Fruit fly (Drosophila melanogaster) whole organism, embryonic: ENCODE measurements around the gene sni.
A peak's percentile ranks its signal among the peaks of the same experiment; 100 is the strongest.

Source experiments
- Asciz ChIP-seq: fragments of 200-800 bp; sonication (Bioruptor generic); optimal IDR thresholded peaks from 2 replicates; lab custom pipeline; 2017; ENCODE audit warnings: missing biosample characterization, mild to moderate bottlenecking, missing genetic modification characterization, missing genetic modification reagents
- B-H2 ChIP-seq: fragments of 200-800 bp; sonication (Bioruptor generic); optimal IDR thresholded peaks from 2 replicates; lab custom pipeline; 2018; ENCODE audit warnings: missing biosample characterization, mild to moderate bottlenecking, missing genetic modification characterization
- BEAF-32 ChIP-seq: fragments of 200-800 bp; sonication (Bioruptor generic); optimal IDR thresholded peaks from 3 replicates; lab custom pipeline; 2017; ENCODE audit warnings: missing biosample characterization, missing genetic modification characterization, mild to moderate bottlenecking, moderate library complexity, missing genetic modification reagents
- CG10274 ChIP-seq: fragments of 200-800 bp; sonication (Bioruptor generic); optimal IDR thresholded peaks from 3 replicates; lab custom pipeline; 2017; ENCODE audit warnings: missing biosample characterization, mild to moderate bottlenecking, missing genetic modification characterization
- CG10565 ChIP-seq: fragments of 200-800 bp; sonication (Bioruptor generic); optimal IDR thresholded peaks from 3 replicates; lab custom pipeline; 2016; ENCODE audit warnings: missing biosample characterization, mild to moderate bottlenecking, missing genetic modification characterization
- CG12236 ChIP-seq: fragments of 200-800 bp; sonication (Bioruptor generic); optimal IDR thresholded peaks from 2 replicates; lab custom pipeline; 2016; ENCODE audit warnings: missing biosample characterization, missing genetic modification characterization
- CG1233 ChIP-seq: fragments of 200-800 bp; sonication (Bioruptor generic); optimal IDR thresholded peaks from 4 replicates; lab custom pipeline; 2018; ENCODE audit warnings: missing biosample characterization, mild to moderate bottlenecking, missing genetic modification characterization
- CG12942 ChIP-seq: fragments of 200-800 bp; sonication (Bioruptor generic); optimal IDR thresholded peaks from 3 replicates; lab custom pipeline; 2016; ENCODE audit warnings: missing biosample characterization, missing genetic modification characterization
- CG14050 ChIP-seq: fragments of 200-800 bp; sonication (Bioruptor generic); IDR thresholded peaks from 3 replicates; pipeline ENCODE4 v1.3.6; 2022; ENCODE audit warnings: missing biosample characterization, missing genetic modification characterization
- CG15479 ChIP-seq: fragments of 200-800 bp; sonication (Bioruptor generic); optimal IDR thresholded peaks from 3 replicates; lab custom pipeline; 2019; ENCODE audit warnings: missing biosample characterization, mild to moderate bottlenecking, missing genetic modification characterization, moderate library complexity
- CG15601 ChIP-seq: fragments of 200-800 bp; sonication (Bioruptor generic); optimal IDR thresholded peaks from 3 replicates; lab custom pipeline; 2019; ENCODE audit warnings: missing biosample characterization, mild to moderate bottlenecking, missing genetic modification characterization, moderate library complexity
- CG18011 ChIP-seq: fragments of 200-800 bp; sonication (Bioruptor generic); optimal IDR thresholded peaks from 2 replicates; lab custom pipeline; 2017; ENCODE audit warnings: missing biosample characterization, missing genetic modification characterization, mild to moderate bottlenecking, moderate library complexity, missing genotype
- CG1832 ChIP-seq: fragments of 200-800 bp; sonication (Bioruptor generic); optimal IDR thresholded peaks from 2 replicates; lab custom pipeline; 2017; ENCODE audit warnings: missing biosample characterization, mild to moderate bottlenecking, missing genetic modification characterization, inconsistent platforms
- CG3065 ChIP-seq: fragments of 200-800 bp; sonication (Bioruptor generic); optimal IDR thresholded peaks from 2 replicates; lab custom pipeline; 2016; ENCODE audit warnings: missing biosample characterization, missing genetic modification characterization
- CG31224 ChIP-seq: fragments of 200-800 bp; sonication (Bioruptor generic); IDR thresholded peaks from 2 replicates; pipeline ENCODE4 v1.3.6; 2022; ENCODE audit warnings: missing biosample characterization, missing genetic modification characterization
- CG32767 ChIP-seq: fragments of 200-800 bp; sonication (Bioruptor generic); IDR thresholded peaks from 2 replicates; pipeline ENCODE4 v1.3.6; 2022; ENCODE audit warnings: missing biosample characterization, missing genetic modification characterization
- CG33557 ChIP-seq: fragments of 200-800 bp; sonication (Bioruptor generic); optimal IDR thresholded peaks from 2 replicates; lab custom pipeline; 2019; ENCODE audit warnings: missing biosample characterization, mild to moderate bottlenecking, missing genetic modification characterization, moderate library complexity
- CG6254 ChIP-seq: fragments of 200-800 bp; sonication (Bioruptor generic); optimal IDR thresholded peaks from 3 replicates; lab custom pipeline; 2017; ENCODE audit warnings: mild to moderate bottlenecking, missing biosample characterization, missing genetic modification reagents, missing genetic modification characterization
- CG7271 ChIP-seq: fragments of 200-800 bp; sonication (Bioruptor generic); optimal IDR thresholded peaks from 2 replicates; lab custom pipeline; 2018; ENCODE audit warnings: missing biosample characterization, mild to moderate bottlenecking, missing genetic modification characterization, moderate library complexity
- CG7357 ChIP-seq: fragments of 200-800 bp; sonication (Bioruptor generic); IDR thresholded peaks from 3 replicates; pipeline ENCODE4 v1.3.6; 2022; ENCODE audit warnings: missing biosample characterization, missing genetic modification characterization
- CG7372 ChIP-seq: fragments of 200-800 bp; sonication (Bioruptor generic); IDR thresholded peaks from 2 replicates; pipeline ENCODE4 v1.3.6; 2022; ENCODE audit warnings: missing biosample characterization, missing genetic modification characterization
- CG7839 ChIP-seq: fragments of 200-800 bp; sonication (Bioruptor generic); optimal IDR thresholded peaks from 3 replicates; lab custom pipeline; 2018; ENCODE audit warnings: missing biosample characterization, mild to moderate bottlenecking, missing genetic modification characterization, moderate library complexity
- CG7987 ChIP-seq: fragments of 200-800 bp; sonication (Bioruptor generic); optimal IDR thresholded peaks from 2 replicates; lab custom pipeline; 2018; ENCODE audit warnings: missing biosample characterization, mild to moderate bottlenecking, missing genetic modification characterization, moderate library complexity
- CG8359 ChIP-seq: fragments of 200-800 bp; sonication (Bioruptor generic); optimal IDR thresholded peaks from 2 replicates; lab custom pipeline; 2017; ENCODE audit warnings: missing biosample characterization, mild to moderate bottlenecking, missing genetic modification characterization, borderline replicate concordance
- Dip3 ChIP-seq: fragments of 200-800 bp; sonication (Bioruptor generic); optimal IDR thresholded peaks from 3 replicates; lab custom pipeline; 2016; ENCODE audit warnings: missing biosample characterization, missing genetic modification characterization
- Dp ChIP-seq: fragments of 200-800 bp; sonication (Bioruptor generic); optimal IDR thresholded peaks from 2 replicates; lab custom pipeline; 2018; ENCODE audit warnings: missing biosample characterization, mild to moderate bottlenecking, missing genetic modification characterization, moderate library complexity
- Hand ChIP-seq: fragments of 200-800 bp; sonication (Bioruptor generic); optimal IDR thresholded peaks from 2 replicates; lab custom pipeline; 2017; ENCODE audit warnings: mild to moderate bottlenecking, missing biosample characterization, missing genetic modification reagents, missing genetic modification characterization
- MBD-R2 ChIP-seq: fragments of 200-800 bp; sonication (Bioruptor generic); IDR thresholded peaks from 2 replicates; pipeline ENCODE4 v1.3.6; 2022; ENCODE audit warnings: missing biosample characterization, missing genetic modification characterization
- PHDP ChIP-seq: fragments of 200-800 bp; sonication (Bioruptor generic); optimal IDR thresholded peaks from 3 replicates; lab custom pipeline; 2018; ENCODE audit warnings: missing biosample characterization, mild to moderate bottlenecking, missing genetic modification characterization, moderate library complexity
- Six4 ChIP-seq: fragments of 200-800 bp; sonication (Bioruptor generic); optimal IDR thresholded peaks from 2 replicates; lab custom pipeline; 2016; ENCODE audit warnings: missing biosample characterization, missing genetic modification characterization
- Spps ChIP-seq: fragments of 200-800 bp; sonication (Bioruptor generic); optimal IDR thresholded peaks from 2 replicates; lab custom pipeline; 2018; ENCODE audit warnings: missing biosample characterization, mild to moderate bottlenecking, missing genetic modification characterization
- Ssrp ChIP-seq: fragments of 200-800 bp; sonication (Bioruptor generic); optimal IDR thresholded peaks from 2 replicates; lab custom pipeline; 2018; ENCODE audit warnings: missing biosample characterization, mild to moderate bottlenecking, missing genetic modification characterization, moderate library complexity
- Stat92E ChIP-seq, 3 experiments: fragments of >200 bp in 2 of 3; fragments of 200-800 bp in 1 of 3; sonication (Bioruptor generic) in 1 of 3; optimal IDR thresholded peaks; 2 replicates each; lab custom pipeline; 2017 to 2019; ENCODE audit warnings: missing biosample characterization in 3 of 3, missing genetic modification characterization in 3 of 3, mild to moderate bottlenecking in 1 of 3, moderate library complexity in 1 of 3
- Xbp1 ChIP-seq: fragments of 200-800 bp; sonication (Bioruptor generic); optimal IDR thresholded peaks from 3 replicates; lab custom pipeline; 2016; ENCODE audit warnings: missing biosample characterization, mild to moderate bottlenecking, missing genetic modification characterization
- aop ChIP-seq: fragments of 200-800 bp; sonication (Bioruptor generic); IDR thresholded peaks from 2 replicates; pipeline ENCODE4 v1.3.6; 2022; ENCODE audit warnings: missing biosample characterization, missing genetic modification characterization
- bcd ChIP-seq: fragments of 200-800 bp; sonication (Bioruptor generic); optimal IDR thresholded peaks from 2 replicates; lab custom pipeline; 2017; ENCODE audit warnings: missing biosample characterization, mild to moderate bottlenecking, missing genetic modification characterization
- bowl ChIP-seq: fragments of 200-800 bp; sonication (Bioruptor generic); IDR thresholded peaks from 2 replicates; pipeline ENCODE4 v1.3.6; 2022; ENCODE audit warnings: missing biosample characterization, missing genetic modification characterization
- cad ChIP-seq: fragments of >200 bp; optimal IDR thresholded peaks from 2 replicates; lab custom pipeline; 2017; ENCODE audit warnings: missing biosample characterization, missing genetic modification characterization
- dpn ChIP-seq, 2 experiments: fragments of 200-800 bp; sonication (Bioruptor generic); optimal IDR thresholded peaks; 3 replicates each; lab custom pipeline; 2016; ENCODE audit warnings: missing biosample characterization in 2 of 2, missing genetic modification characterization in 2 of 2
- exex ChIP-seq: fragments of 200-800 bp; sonication (Bioruptor generic); optimal IDR thresholded peaks from 4 replicates; lab custom pipeline; 2018; ENCODE audit warnings: missing biosample characterization, mild to moderate bottlenecking, missing genetic modification characterization, moderate library complexity
- gce ChIP-seq: fragments of 200-800 bp; sonication (Bioruptor generic); IDR thresholded peaks from 3 replicates; pipeline ENCODE4 v1.3.6; 2022; ENCODE audit warnings: missing biosample characterization, missing genetic modification characterization
- grau ChIP-seq: fragments of 200-800 bp; optimal IDR thresholded peaks from 3 replicates; lab custom pipeline; 2019; ENCODE audit warnings: missing biosample characterization, mild to moderate bottlenecking, missing genetic modification characterization, moderate library complexity
- jumu ChIP-seq: fragments of 200-800 bp; sonication (Bioruptor generic); optimal IDR thresholded peaks from 3 replicates; lab custom pipeline; 2016; ENCODE audit warnings: missing biosample characterization, missing genetic modification characterization
- maf-S ChIP-seq: fragments of 200-800 bp; sonication (Bioruptor generic); optimal IDR thresholded peaks from 2 replicates; lab custom pipeline; 2016; ENCODE audit warnings: missing biosample characterization, missing genetic modification characterization
- pho ChIP-seq: fragments of 200-800 bp; sonication (Bioruptor generic); optimal IDR thresholded peaks from 2 replicates; lab custom pipeline; 2016; ENCODE audit warnings: missing biosample characterization, missing genetic modification characterization
- tll ChIP-seq, 2 experiments: fragments of 200-800 bp in 1 of 2; fragments of >200 bp in 1 of 2; sonication (Bioruptor generic) in 1 of 2; optimal IDR thresholded peaks; 2 replicates each; lab custom pipeline; 2017 to 2019; ENCODE audit warnings: missing biosample characterization in 2 of 2, missing genetic modification characterization in 2 of 2, mild to moderate bottlenecking in 1 of 2, moderate library complexity in 1 of 2
- toy ChIP-seq: fragments of 200-800 bp; sonication (Bioruptor generic); IDR thresholded peaks from 2 replicates; pipeline ENCODE4 v1.3.6; 2022; ENCODE audit warnings: missing biosample characterization, missing genetic modification characterization
- vvl ChIP-seq: fragments of 200-800 bp; sonication (Bioruptor generic); IDR thresholded peaks from 2 replicates; pipeline ENCODE4 v1.3.6; 2022; ENCODE audit warnings: missing biosample characterization, missing genetic modification characterization

Gene sni

DNA sequence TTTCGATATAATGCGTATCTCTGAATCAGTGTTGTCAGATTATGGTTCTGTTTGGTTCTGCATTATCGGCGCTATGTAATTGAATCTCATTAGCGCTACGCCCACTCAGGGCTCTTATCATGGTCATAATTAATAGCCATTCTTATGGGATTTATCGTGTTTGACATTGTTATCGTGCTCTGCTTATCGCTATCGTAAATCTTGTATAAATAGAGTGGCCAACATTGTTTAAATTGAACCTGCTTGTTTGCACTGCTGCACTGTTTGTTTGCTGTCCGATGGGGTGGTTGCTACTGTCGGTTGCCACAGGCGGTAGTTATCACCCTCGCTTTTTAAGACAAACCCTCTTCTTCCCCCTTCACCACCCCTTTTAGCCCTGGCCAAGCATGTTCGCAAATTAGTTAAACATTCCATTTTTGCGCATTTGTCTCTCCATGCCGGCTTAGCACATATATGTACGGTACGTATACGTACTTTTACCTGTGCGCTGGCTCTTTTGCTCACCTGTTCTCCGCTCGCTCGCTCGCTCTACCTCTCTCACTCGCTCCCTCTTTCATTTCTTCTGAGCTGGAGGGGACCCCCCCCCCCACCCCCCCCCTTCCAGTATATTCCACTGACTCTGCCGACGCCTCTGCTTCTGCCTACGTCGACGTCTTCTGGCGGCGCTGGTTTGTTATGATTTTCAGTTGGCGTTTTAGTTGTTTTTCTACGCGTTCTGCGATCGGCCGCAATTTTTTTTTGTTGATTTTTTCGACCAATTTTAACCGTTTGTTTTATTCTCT lies 13.7 kb downstream of the sni start (continued):
- no peak for TF ChIP-seq BEAF-32 (GFP tag; lab: Kevin White, UChicago)
- TF ChIP-seq vvl: peak; percentile 31; the same call in 1 of the 2 replicates
- TF ChIP-seq CG8359: peak; percentile 56
- no peak for TF ChIP-seq CG7271 (tag; lab: Kevin White, UChicago)
- 0 out of 3 replicates have a peak, but pooled peaks have one; percentile 11 for TF ChIP-seq CG14050 (GFP tag; lab: Robert Waterston, UW)
- TF ChIP-seq CG15601 (tag; lab: Kevin White, UChicago): peak; percentile 77
- peak; percentile 46 for TF ChIP-seq jumu (GFP tag; lab: Kevin White, UChicago)
- no peak for TF ChIP-seq Dp (GFP tag; lab: Kevin White, UChicago)
- TF ChIP-seq CG15479 (GFP tag; lab: Kevin White, UChicago): peak; percentile 24
- no peak for TF ChIP-seq CG7357 (GFP tag; lab: Robert Waterston, UW)
- no peak for TF ChIP-seq CG10565
- peak; percentile 50 for TF ChIP-seq Six4 (GFP tag; lab: Kevin White, UChicago)
- TF ChIP-seq toy: no peak
- peak; percentile 6 for TF ChIP-seq grau (tag; lab: Kevin White, UChicago)
- TF ChIP-seq aop (GFP tag; lab: Robert Waterston, UW): no peak
- TF ChIP-seq CG33557 (GFP tag; lab: Kevin White, UChicago): peak; percentile 68
- TF ChIP-seq CG6254 (GFP tag; lab: Kevin White, UChicago): peak; percentile 63
- peak; percentile 1 for TF ChIP-seq CG3065 (GFP tag; lab: Kevin White, UChicago)
- peak; percentile 85 for TF ChIP-seq Asciz (GFP tag; lab: Kevin White, UChicago)
- TF ChIP-seq Hand (GFP tag; lab: Kevin White, UChicago): peak; percentile 33
- TF ChIP-seq CG18011: no peak
- TF ChIP-seq Stat92E (GFP tag; optimal IDR thresholded peaks at IDR 0.05; lab: Kevin White, UChicago): no peak
- TF ChIP-seq bcd (GFP tag; lab: Kevin White, UChicago): peak; percentile 56
- TF ChIP-seq Xbp1 (GFP tag; lab: Kevin White, UChicago): no peak
- TF ChIP-seq exex (tag; lab: Kevin White, UChicago): peak; percentile 92
- no peak for TF ChIP-seq cad
- no peak for TF ChIP-seq CG7372 (GFP tag; lab: Robert Waterston, UW)
- peak; percentile 46 for TF ChIP-seq CG12236 (GFP tag; lab: Kevin White, UChicago)
- TF ChIP-seq Dip3 (GFP tag; lab: Kevin White, UChicago): no peak
- peak; percentile 4 for TF ChIP-seq maf-S (GFP tag; lab: Kevin White, UChicago)
- peak; percentile 0 for TF ChIP-seq CG10274 (GFP tag; lab: Kevin White, UChicago)
- TF ChIP-seq CG32767 (GFP tag; lab: Robert Waterston, UW): no peak
- no peak for TF ChIP-seq MBD-R2
- TF ChIP-seq CG1233: peak; percentile 72
- TF ChIP-seq tll (GFP tag; optimal IDR thresholded peaks at IDR 0.05; lab: Kevin White, UChicago): no peak
- no peak for TF ChIP-seq CG31224 (GFP tag; lab: Robert Waterston, UW)
- peak; percentile 33 for TF ChIP-seq CG12942 (GFP tag; lab: Kevin White, UChicago)
- peak; percentile 71 for TF ChIP-seq CG1832
- no peak for TF ChIP-seq bowl (GFP tag; lab: Robert Waterston, UW)
- TF ChIP-seq pho (GFP tag; lab: Kevin White, UChicago): peak; percentile 25
- peak; percentile 39 for TF ChIP-seq Spps (tag; lab: Kevin White, UChicago)
- 0 out of 3 replicates have a peak, but pooled peaks have one; percentile 17 for TF ChIP-seq gce (GFP tag; lab: Robert Waterston, UW)
- TF ChIP-seq CG7987 (GFP tag; lab: Kevin White, UChicago): peak; percentile 82
- TF ChIP-seq dpn (GFP tag; optimal IDR thresholded peaks at IDR 0.05; lab: Kevin White, UChicago): peak; percentile 12 to 19
- peak; percentile 55 for TF ChIP-seq PHDP (tag; lab: Kevin White, UChicago)
- peak; percentile 17 for TF ChIP-seq CG7839 (tag; lab: Kevin White, UChicago)
- TF ChIP-seq B-H2: peak; percentile 19
- TF ChIP-seq Ssrp: no peak
